Fruit fly (Drosophila melanogaster): Measurements from ENCODE around the gene SuUR.

DNA sequence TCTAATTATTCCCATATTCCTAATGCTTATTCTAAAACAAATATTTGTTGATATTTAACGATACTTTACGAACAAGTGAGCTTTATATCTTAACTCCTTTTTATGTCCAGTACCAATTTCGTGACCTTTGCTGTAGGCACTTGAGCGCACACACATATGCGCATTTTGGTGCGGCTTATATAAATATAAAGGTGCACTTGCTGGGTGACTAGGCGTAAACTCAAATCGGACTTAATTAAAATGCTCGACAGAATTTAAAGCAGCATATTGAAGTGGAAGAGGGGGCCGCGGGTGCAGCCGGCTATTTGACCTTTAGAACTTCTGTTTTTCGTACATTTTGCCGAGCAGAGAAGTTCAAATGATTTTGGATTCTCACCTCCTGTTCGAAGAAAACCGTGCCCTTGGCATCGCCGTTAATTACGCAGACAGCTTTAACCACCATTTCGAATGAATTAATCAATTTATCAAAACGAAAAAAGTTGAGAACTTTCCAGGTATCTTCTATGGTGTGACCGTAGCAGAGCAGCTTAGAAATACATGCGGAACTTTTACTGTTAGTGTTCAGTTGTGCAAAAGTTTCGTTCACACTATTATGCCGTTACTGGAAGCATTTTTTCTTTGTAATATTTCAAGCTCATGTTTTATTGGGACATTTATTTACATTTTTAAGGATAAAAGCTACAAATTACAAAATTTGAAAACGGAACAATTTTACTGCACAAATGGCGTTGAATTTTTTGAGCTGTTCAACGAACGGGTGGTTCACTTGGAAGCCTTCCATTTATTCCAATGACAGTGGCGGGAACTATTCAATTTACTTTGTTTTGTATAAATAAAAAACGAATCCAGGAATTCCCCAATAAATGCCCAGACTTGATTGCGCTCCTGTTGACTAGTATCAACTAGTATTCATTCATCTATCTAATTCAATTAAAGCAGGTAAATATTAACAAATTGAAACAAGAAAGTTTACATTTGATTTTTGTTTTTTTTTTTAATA, 48.7 kb downstream of the SuUR start, which contains the start of gene Sod1:
- TF ChIP-seq h (optimal IDR thresholded peaks at IDR 0.05) (no peak), psq (optimal IDR thresholded peaks at IDR 0.05) (no peak)
